Worm (Caenorhabditis elegans) whole organism, L3 larva: ENCODE measurements around the gene pan-1.

Experiments used
- R02D3.7 ChIP-seq: fragments of 150-350 bp; optimal IDR thresholded peaks from 2 replicates; lab custom pipeline; 2014; ENCODE audit warnings: missing biosample characterization, missing genetic modification characterization
- ceh-28 ChIP-seq: fragments of 150-350 bp; optimal IDR thresholded peaks from 2 replicates; lab custom pipeline; 2014; ENCODE audit warnings: missing biosample characterization, missing genetic modification reagents, missing genetic modification characterization
- fkh-10 ChIP-seq: sonication (generic microtip); optimal IDR thresholded peaks from 2 replicates; lab custom pipeline; 2017; ENCODE audit warnings: missing biosample characterization, missing genetic modification reagents, missing genetic modification characterization
- fos-1 ChIP-seq: fragments of 150-350 bp; optimal IDR thresholded peaks from 2 replicates; lab custom pipeline; 2014; ENCODE audit warnings: missing biosample characterization, missing genetic modification characterization
- mdl-1 ChIP-seq: fragments of 150-350 bp; optimal IDR thresholded peaks from 2 replicates; lab custom pipeline; 2014; ENCODE audit warnings: missing biosample characterization, missing genetic modification characterization
- nhr-77 ChIP-seq: fragments of 150-350 bp; optimal IDR thresholded peaks from 2 replicates; lab custom pipeline; 2014; ENCODE audit warnings: missing biosample characterization, missing genetic modification characterization
- pqm-1 ChIP-seq: fragments of 150-350 bp; optimal IDR thresholded peaks from 2 replicates; lab custom pipeline; 2017; ENCODE audit warnings: missing biosample characterization, missing genetic modification characterization, inconsistent platforms
- skn-1 ChIP-seq: fragments of 150-350 bp; optimal IDR thresholded peaks from 2 replicates; lab custom pipeline; 2014; ENCODE audit warnings: missing biosample characterization, missing genetic modification characterization
- snpc-4 ChIP-seq: fragments of 150-350 bp; optimal IDR thresholded peaks from 2 replicates; lab custom pipeline; 2014; ENCODE audit warnings: missing biosample characterization, missing genetic modification characterization
- unc-62 ChIP-seq: fragments of 150-350 bp; sonication (generic microtip); optimal IDR thresholded peaks from 4 replicates; lab custom pipeline; 2014; ENCODE audit warnings: missing biosample characterization, missing genetic modification reagents, missing genetic modification characterization
- ztf-11 ChIP-seq: fragments of 150-350 bp; optimal IDR thresholded peaks from 2 replicates; lab custom pipeline; 2014; ENCODE audit warnings: missing biosample characterization, missing genetic modification characterization

- TF ChIP-seq mdl-1 (no peak), ztf-11 (tag; lab: Kevin White, UChicago) (no peak), fkh-10 (no peak), nhr-77 (tag; lab: Kevin White, UChicago) (no peak), pqm-1 (tag; lab: Kevin White, UChicago) (no peak), snpc-4 (tag; lab: Kevin White, UChicago) (no peak), skn-1 (tag; lab: Kevin White, UChicago) (no peak), fos-1 (tag; lab: Kevin White, UChicago) (no peak), R02D3.7 (tag; lab: Kevin White, UChicago) (no peak), ceh-28 (no peak), unc-62 (GFP tag; lab: Kevin White, UChicago) (no peak)
These were observed 42.5 kb upstream of the pan-1 start, which contains the start of gene cdh-4 for ce11 chrIII:4520057-4520456.
